Worm (Caenorhabditis elegans) whole organism, mixed stage, embryonic: ENCODE data around the gene R02F11.11.

Experiments used
- M03D4.4 ChIP-seq: sonication (generic microtip); optimal IDR thresholded peaks from 2 replicates; lab custom pipeline; 2017; ENCODE audit warnings: mild to moderate bottlenecking, missing genetic modification characterization, missing compliant biosample characterization
- blmp-1 ChIP-seq: fragments of 150-350 bp; optimal IDR thresholded peaks from 2 replicates; lab custom pipeline; 2014; ENCODE audit warnings: missing biosample characterization, missing genetic modification characterization
- ceh-39 ChIP-seq: fragments of 150-350 bp; optimal IDR thresholded peaks from 2 replicates; lab custom pipeline; 2014; ENCODE audit warnings: missing biosample characterization, missing genetic modification characterization
- ceh-43 ChIP-seq: fragments of 200-800 bp; sonication (Bioruptor generic); optimal IDR thresholded peaks from 2 replicates; lab custom pipeline; 2018; ENCODE audit warnings: mild to moderate bottlenecking, missing genetic modification characterization, moderate library complexity, missing compliant biosample characterization
- ceh-83 ChIP-seq: fragments of 200-800 bp; sonication (Bioruptor generic); optimal IDR thresholded peaks from 2 replicates; lab custom pipeline; 2018; ENCODE audit warnings: mild to moderate bottlenecking, missing genetic modification characterization, missing compliant biosample characterization
- cnd-1 ChIP-seq: fragments of 200-800 bp; sonication (Bioruptor generic); optimal IDR thresholded peaks from 2 replicates; lab custom pipeline; 2018; ENCODE audit warnings: mild to moderate bottlenecking, missing genetic modification characterization, missing compliant biosample characterization
- drap-1 ChIP-seq: fragments of 200-800 bp; sonication (Bioruptor generic); optimal IDR thresholded peaks from 3 replicates; lab custom pipeline; 2018; ENCODE audit warnings: mild to moderate bottlenecking, missing genetic modification characterization, missing compliant biosample characterization
- elt-1 ChIP-seq: sonication (generic microtip); optimal IDR thresholded peaks from 2 replicates; lab custom pipeline; 2017; ENCODE audit warnings: missing genetic modification characterization, mild to moderate bottlenecking, missing compliant biosample characterization, antibody characterized with exemption, moderate library complexity, borderline replicate concordance; ENCODE audit not compliant: insufficient read depth
- elt-3 ChIP-seq: fragments of 150-350 bp; optimal IDR thresholded peaks from 2 replicates; lab custom pipeline; 2014; ENCODE audit warnings: missing biosample characterization, missing genetic modification characterization
- flh-1 ChIP-seq: fragments of 200-800 bp; sonication (Bioruptor generic); optimal IDR thresholded peaks from 2 replicates; lab custom pipeline; 2018; ENCODE audit warnings: mild to moderate bottlenecking, missing genetic modification characterization, moderate library complexity, missing compliant biosample characterization
- ham-2 ChIP-seq: fragments of 200-800 bp; sonication (Bioruptor generic); optimal IDR thresholded peaks from 2 replicates; lab custom pipeline; 2018; ENCODE audit warnings: mild to moderate bottlenecking, missing genetic modification characterization, missing compliant biosample characterization
- hlh-1 ChIP-seq: fragments of 150-350 bp; optimal IDR thresholded peaks from 2 replicates; lab custom pipeline; 2014; ENCODE audit warnings: missing biosample characterization, missing genetic modification reagents, missing genetic modification characterization
- lin-13 ChIP-seq: fragments of 150-350 bp; optimal IDR thresholded peaks from 2 replicates; lab custom pipeline; 2014; ENCODE audit warnings: missing biosample characterization, missing genetic modification characterization
- lin-32 ChIP-seq: fragments of 200-800 bp; sonication (Bioruptor generic); optimal IDR thresholded peaks from 2 replicates; lab custom pipeline; 2018; ENCODE audit warnings: mild to moderate bottlenecking, missing genetic modification characterization, missing compliant biosample characterization
- lsy-2 ChIP-seq: fragments of 150-350 bp; optimal IDR thresholded peaks from 2 replicates; lab custom pipeline; 2014; ENCODE audit warnings: missing biosample characterization, missing genetic modification characterization
- mep-1 ChIP-seq: fragments of 150-350 bp; optimal IDR thresholded peaks from 2 replicates; lab custom pipeline; 2017; ENCODE audit warnings: missing biosample characterization, missing genetic modification reagents, missing genetic modification characterization, inconsistent platforms
- mls-2 ChIP-seq: sonication (generic microtip); optimal IDR thresholded peaks from 2 replicates; lab custom pipeline; 2016; ENCODE audit warnings: mild to moderate bottlenecking, missing genetic modification characterization, moderate library complexity, missing compliant biosample characterization
- nhr-12 ChIP-seq: fragments of 150-350 bp; optimal IDR thresholded peaks from 2 replicates; lab custom pipeline; 2014; ENCODE audit warnings: missing biosample characterization, missing genetic modification characterization
- nhr-2 ChIP-seq: fragments of 150-350 bp; optimal IDR thresholded peaks from 2 replicates; lab custom pipeline; 2014; ENCODE audit warnings: missing biosample characterization, missing genetic modification characterization
- nhr-237 ChIP-seq: fragments of 150-350 bp; optimal IDR thresholded peaks from 2 replicates; lab custom pipeline; 2014; ENCODE audit warnings: missing biosample characterization, missing genetic modification characterization
- nhr-28 ChIP-seq: fragments of 150-350 bp; optimal IDR thresholded peaks from 2 replicates; lab custom pipeline; 2014; ENCODE audit warnings: missing biosample characterization, missing genetic modification characterization
- nhr-76 ChIP-seq: sonication (generic microtip); optimal IDR thresholded peaks from 2 replicates; lab custom pipeline; 2017; ENCODE audit warnings: missing biosample characterization, missing genetic modification characterization
- pha-4 ChIP-seq: fragments of 150-350 bp; optimal IDR thresholded peaks from 2 replicates; lab custom pipeline; 2018; ENCODE audit warnings: missing biosample characterization, missing genetic modification reagents, missing genetic modification characterization
- sptf-1 ChIP-seq: sonication (generic microtip); optimal IDR thresholded peaks from 2 replicates; lab custom pipeline; 2017; ENCODE audit warnings: mild to moderate bottlenecking, missing genetic modification characterization, moderate library complexity, missing compliant biosample characterization
- tbx-8 ChIP-seq: fragments of 200-800 bp; sonication (Bioruptor generic); optimal IDR thresholded peaks from 2 replicates; lab custom pipeline; 2018; ENCODE audit warnings: mild to moderate bottlenecking, missing genetic modification characterization, moderate library complexity, missing compliant biosample characterization
- unc-120 ChIP-seq: sonication (generic microtip); optimal IDR thresholded peaks from 2 replicates; lab custom pipeline; 2017; ENCODE audit warnings: missing genetic modification characterization, missing compliant biosample characterization; ENCODE audit not compliant: poor library complexity, severe bottlenecking
- unc-39 ChIP-seq: fragments of 150-350 bp; optimal IDR thresholded peaks from 2 replicates; lab custom pipeline; 2014; ENCODE audit warnings: missing biosample characterization, missing genetic modification characterization
- unc-62 ChIP-seq: fragments of 150-350 bp; optimal IDR thresholded peaks from 2 replicates; lab custom pipeline; 2014; ENCODE audit warnings: missing biosample characterization, missing genetic modification reagents, missing genetic modification characterization
- ztf-11 ChIP-seq: fragments of 150-350 bp; optimal IDR thresholded peaks from 2 replicates; lab custom pipeline; 2014; ENCODE audit warnings: missing biosample characterization, missing genetic modification characterization

R02F11.11 gene

ce11 chrV:4839913-4840312 lies 48.2 kb downstream of the R02F11.11 start, which contains the start of gene nas-9:
Gene nas-9 (minus strand): TSS chrV:4840013.
- TF ChIP-seq elt-1 (tag; lab: Kevin White, UChicago) (no peak), nhr-28 (tag; lab: Kevin White, UChicago) (no peak), drap-1 (GFP tag; lab: Kevin White, UChicago) (no peak), elt-3 (no peak), sptf-1 (tag; lab: Kevin White, UChicago) (no peak), M03D4.4 (tag; lab: Kevin White, UChicago) (no peak), mls-2 (tag; lab: Kevin White, UChicago) (no peak), blmp-1 (tag; lab: Kevin White, UChicago) (no peak), cnd-1 (tag; lab: Kevin White, UChicago) (no peak), ceh-43 (no peak), nhr-12 (tag; lab: Kevin White, UChicago) (no peak), unc-62 (GFP tag; lab: Kevin White, UChicago) (no peak), ceh-83 (GFP tag; lab: Kevin White, UChicago) (no peak), lin-13 (no peak), tbx-8 (GFP tag; lab: Kevin White, UChicago) (no peak), mep-1 (tag; lab: Kevin White, UChicago) (no peak)

- no peak for TF ChIP-seq lin-13
- TF ChIP-seq drap-1 (GFP tag; lab: Kevin White, UChicago), result no peak
- TF ChIP-seq ceh-43, result no peak
- no peak for TF ChIP-seq nhr-237 (tag; lab: Kevin White, UChicago)
- TF ChIP-seq unc-39 (tag; lab: Kevin White, UChicago), result no peak
- no peak for TF ChIP-seq blmp-1 (tag; lab: Kevin White, UChicago)
- no peak for TF ChIP-seq ceh-39 (tag; lab: Kevin White, UChicago)
- TF ChIP-seq unc-120 (tag; lab: Kevin White, UChicago), result no peak
- no peak for TF ChIP-seq elt-1 (tag; lab: Kevin White, UChicago)
- no peak for TF ChIP-seq pha-4 (tag; lab: Kevin White, UChicago)
- no peak for TF ChIP-seq ham-2 (GFP tag; lab: Kevin White, UChicago)
- TF ChIP-seq cnd-1 (tag; lab: Kevin White, UChicago), result no peak
- TF ChIP-seq mls-2 (tag; lab: Kevin White, UChicago), result no peak
- no peak for TF ChIP-seq nhr-76 (tag; lab: Kevin White, UChicago)
- no peak for TF ChIP-seq flh-1 (GFP tag; lab: Kevin White, UChicago)
- TF ChIP-seq unc-62 (GFP tag; lab: Kevin White, UChicago), result no peak
- TF ChIP-seq elt-3, result no peak
Observed at ce11 chrV:4841179-4841578, 49.5 kb downstream of the R02F11.11 start, which contains the start of gene cwp-1. Gene cwp-1 (minus strand): TSS chrV:4841279.

ce11 chrV:4842544-4842943 lies 50.9 kb downstream of the R02F11.11 start, which contains the start of the genes cwp-2 and cwp-3:
Gene cwp-2 (minus strand): TSS chrV:4842644.
Gene cwp-3 (plus strand): TSS chrV:4842836.
- TF ChIP-seq cnd-1 (tag; lab: Kevin White, UChicago), result no peak
- TF ChIP-seq flh-1 (GFP tag; lab: Kevin White, UChicago), result no peak
- TF ChIP-seq unc-120 (tag; lab: Kevin White, UChicago), result no peak
- no peak for TF ChIP-seq hlh-1 (tag; lab: Kevin White, UChicago)
- no peak for TF ChIP-seq unc-39 (tag; lab: Kevin White, UChicago)
- TF ChIP-seq pha-4 (tag; lab: Kevin White, UChicago), result no peak
- no peak for TF ChIP-seq elt-1 (tag; lab: Kevin White, UChicago)
- TF ChIP-seq mep-1 (tag; lab: Kevin White, UChicago), result no peak
- no peak for TF ChIP-seq nhr-12 (tag; lab: Kevin White, UChicago)
- TF ChIP-seq ztf-11 (tag; lab: Kevin White, UChicago), result no peak
- TF ChIP-seq ceh-43, result no peak
- TF ChIP-seq nhr-2 (tag; lab: Kevin White, UChicago), result no peak
- no peak for TF ChIP-seq tbx-8 (GFP tag; lab: Kevin White, UChicago)
- TF ChIP-seq lsy-2, result no peak
- TF ChIP-seq nhr-76 (tag; lab: Kevin White, UChicago), result no peak
- no peak for TF ChIP-seq drap-1 (GFP tag; lab: Kevin White, UChicago)
- no peak for TF ChIP-seq lin-32 (GFP tag; lab: Kevin White, UChicago)
- no peak for TF ChIP-seq sptf-1 (tag; lab: Kevin White, UChicago)
